Fruit fly (Drosophila melanogaster) Kc167 (cell line): ENCODE measurements around the gene Ire1.

ENCODE experiments used
- Sin3A ChIP-seq: fragments of >200 bp; optimal IDR thresholded peaks from 2 replicates; lab custom pipeline; 2018; ENCODE audit warnings: missing external identifiers
- psq ChIP-seq: fragments of >200 bp; optimal IDR thresholded peaks from 2 replicates; lab custom pipeline; 2017; ENCODE audit warnings: missing external identifiers

- no peak for TF ChIP-seq Sin3A (lab: Kevin White, UChicago)
- TF ChIP-seq psq (lab: Kevin White, UChicago): no peak
Measured at dm6 chr3R:19895305-19895704, 34.2 kb upstream of the Ire1 start.
